Fruit fly (Drosophila melanogaster) whole organism, prepupa: ENCODE results near the gene CG5958.

Experiments
- Blimp-1 ChIP-seq: fragments of 200-800 bp; sonication (Bioruptor generic); optimal IDR thresholded peaks from 3 replicates; lab custom pipeline; 2017; ENCODE audit warnings: missing biosample characterization, missing genetic modification characterization, mild to moderate bottlenecking, moderate library complexity, missing genetic modification reagents
- CG10631 ChIP-seq: fragments of 200-800 bp; sonication (Bioruptor generic); optimal IDR thresholded peaks from 2 replicates; lab custom pipeline; 2016; ENCODE audit warnings: missing biosample characterization, missing genetic modification characterization
- CG10669 ChIP-seq: fragments of 200-800 bp; sonication (Bioruptor generic); optimal IDR thresholded peaks from 3 replicates; lab custom pipeline; 2018; ENCODE audit warnings: missing biosample characterization, mild to moderate bottlenecking, missing genetic modification characterization, moderate library complexity
- CG11762 ChIP-seq: fragments of 200-800 bp; sonication (Bioruptor generic); optimal IDR thresholded peaks from 3 replicates; lab custom pipeline; 2016; ENCODE audit warnings: missing biosample characterization, missing genetic modification characterization; ENCODE audit not compliant: insufficient read depth
- CG11902 ChIP-seq: fragments of 200-800 bp; sonication (Bioruptor generic); optimal IDR thresholded peaks from 3 replicates; lab custom pipeline; 2016; ENCODE audit warnings: missing biosample characterization, missing genetic modification characterization
- CG15336 ChIP-seq: fragments of 200-800 bp; sonication (Bioruptor generic); IDR thresholded peaks from 2 replicates; pipeline ENCODE4 v1.3.6; 2022; ENCODE audit warnings: missing biosample characterization, missing genetic modification characterization
- CG16779 ChIP-seq: fragments of 200-800 bp; sonication (Bioruptor generic); optimal IDR thresholded peaks from 3 replicates; lab custom pipeline; 2017; ENCODE audit warnings: missing biosample characterization, mild to moderate bottlenecking, missing genetic modification characterization
- CG3032 ChIP-seq: fragments of 200-800 bp; optimal IDR thresholded peaks from 2 replicates; lab custom pipeline; 2019; ENCODE audit warnings: missing biosample characterization, mild to moderate bottlenecking, missing genetic modification characterization, moderate library complexity
- CG31627 ChIP-seq: fragments of 200-800 bp; sonication (Bioruptor generic); optimal IDR thresholded peaks from 3 replicates; lab custom pipeline; 2016; ENCODE audit warnings: missing biosample characterization, missing genetic modification characterization
- CG3919 ChIP-seq: fragments of 200-800 bp; sonication (Bioruptor generic); optimal IDR thresholded peaks from 3 replicates; lab custom pipeline; 2016; ENCODE audit warnings: missing biosample characterization, missing genetic modification characterization
- CG4318 ChIP-seq: fragments of 200-800 bp; sonication (Bioruptor generic); optimal IDR thresholded peaks from 3 replicates; lab custom pipeline; 2017; ENCODE audit warnings: missing biosample characterization, mild to moderate bottlenecking, missing genetic modification characterization
- CG6163 ChIP-seq: fragments of 200-800 bp; sonication (Bioruptor generic); IDR thresholded peaks from 3 replicates; pipeline ENCODE4 v1.3.6; 2022; ENCODE audit warnings: missing biosample characterization, missing genetic modification characterization
- CG6276 ChIP-seq: fragments of 200-800 bp; sonication (Bioruptor generic); optimal IDR thresholded peaks from 2 replicates; lab custom pipeline; 2017; ENCODE audit warnings: missing biosample characterization, mild to moderate bottlenecking, missing genetic modification characterization
- CG6792 ChIP-seq: fragments of 200-800 bp; sonication (Bioruptor generic); optimal IDR thresholded peaks from 3 replicates; lab custom pipeline; 2016; ENCODE audit warnings: missing biosample characterization, missing genetic modification characterization
- CG6808 ChIP-seq: fragments of 200-800 bp; sonication (Bioruptor generic); optimal IDR thresholded peaks from 3 replicates; lab custom pipeline; 2017; ENCODE audit warnings: missing biosample characterization, missing genetic modification characterization, mild to moderate bottlenecking, moderate library complexity, missing genetic modification reagents
- CG6854 ChIP-seq: fragments of 200-800 bp; sonication (Bioruptor generic); optimal IDR thresholded peaks from 2 replicates; lab custom pipeline; 2017; ENCODE audit warnings: missing biosample characterization, mild to moderate bottlenecking, missing genetic modification characterization
- CG8632 ChIP-seq: fragments of 200-800 bp; sonication (Bioruptor generic); optimal IDR thresholded peaks from 3 replicates; lab custom pipeline; 2016; ENCODE audit warnings: missing biosample characterization, missing genetic modification characterization
- Eip75B ChIP-seq: fragments of 200-800 bp; sonication (Bioruptor generic); optimal IDR thresholded peaks from 3 replicates; lab custom pipeline; 2016; ENCODE audit warnings: missing biosample characterization, missing genetic modification characterization
- Eip78C ChIP-seq: fragments of 200-800 bp; sonication (Bioruptor generic); peaks from one replicate; lab custom pipeline; 2016; ENCODE audit warnings: missing biosample characterization, missing genetic modification characterization
- Eip93F ChIP-seq: fragments of 200-800 bp; sonication (Bioruptor generic); optimal IDR thresholded peaks from 2 replicates; lab custom pipeline; 2016; ENCODE audit warnings: missing biosample characterization, mild to moderate bottlenecking, missing genetic modification characterization
- Ets21C ChIP-seq: fragments of 200-800 bp; sonication (Bioruptor generic); optimal IDR thresholded peaks from 3 replicates; lab custom pipeline; 2016; ENCODE audit warnings: missing biosample characterization, missing genetic modification characterization
- Ets96B ChIP-seq: fragments of 200-800 bp; optimal IDR thresholded peaks from 2 replicates; lab custom pipeline; 2019; ENCODE audit warnings: missing biosample characterization, mild to moderate bottlenecking, missing genetic modification characterization, moderate library complexity
- Gug ChIP-seq: fragments of 200-800 bp; sonication (Bioruptor generic); IDR thresholded peaks from 2 replicates; pipeline ENCODE4 v1.3.6; 2022; ENCODE audit warnings: missing biosample characterization, missing genetic modification characterization
- Hr38 ChIP-seq: sonication (Bioruptor generic); optimal IDR thresholded peaks from 2 replicates; lab custom pipeline; 2016; ENCODE audit warnings: missing biosample characterization, missing genetic modification characterization
- Hr4 ChIP-seq: fragments of 200-800 bp; sonication (Bioruptor generic); optimal IDR thresholded peaks from 3 replicates; lab custom pipeline; 2016; ENCODE audit warnings: missing biosample characterization, missing genetic modification characterization
- Lpt ChIP-seq: fragments of 200-800 bp; sonication (Bioruptor generic); optimal IDR thresholded peaks from 3 replicates; lab custom pipeline; 2016; ENCODE audit warnings: missing biosample characterization, missing genetic modification characterization
- Met ChIP-seq: fragments of 200-800 bp; sonication (Bioruptor generic); optimal IDR thresholded peaks from 3 replicates; lab custom pipeline; 2016; ENCODE audit warnings: missing biosample characterization, missing genetic modification characterization
- OdsH ChIP-seq: fragments of 200-800 bp; sonication (Bioruptor generic); optimal IDR thresholded peaks from 3 replicates; lab custom pipeline; 2016; ENCODE audit warnings: missing biosample characterization, missing genetic modification characterization
- Sox102F ChIP-seq: fragments of 200-800 bp; sonication (Bioruptor generic); optimal IDR thresholded peaks from 2 replicates; lab custom pipeline; 2016; ENCODE audit warnings: missing biosample characterization, mild to moderate bottlenecking, missing genetic modification characterization
- Sox15 ChIP-seq: fragments of 200-800 bp; sonication (Bioruptor generic); optimal IDR thresholded peaks from 3 replicates; lab custom pipeline; 2016; ENCODE audit warnings: missing biosample characterization, missing genetic modification characterization
- acj6 ChIP-seq: fragments of 200-800 bp; sonication (Bioruptor generic); optimal IDR thresholded peaks from 3 replicates; lab custom pipeline; 2016; ENCODE audit warnings: missing biosample characterization, missing genetic modification characterization
- cyc ChIP-seq: fragments of 200-800 bp; sonication (Bioruptor generic); optimal IDR thresholded peaks from 3 replicates; lab custom pipeline; 2016; ENCODE audit warnings: missing biosample characterization, missing genetic modification characterization
- dac ChIP-seq: fragments of 200-800 bp; sonication (Bioruptor generic); optimal IDR thresholded peaks from 2 replicates; lab custom pipeline; 2017; ENCODE audit warnings: missing biosample characterization, mild to moderate bottlenecking, missing genetic modification characterization
- eg ChIP-seq: fragments of 200-800 bp; sonication (Bioruptor generic); IDR thresholded peaks from 3 replicates; pipeline ENCODE4 v1.3.6; 2022; ENCODE audit warnings: missing biosample characterization, missing genetic modification characterization
- esn ChIP-seq: fragments of 200-800 bp; sonication (Bioruptor generic); optimal IDR thresholded peaks from 2 replicates; lab custom pipeline; 2016; ENCODE audit warnings: missing biosample characterization, mild to moderate bottlenecking, missing genetic modification characterization, moderate library complexity
- fd59A ChIP-seq: fragments of 200-800 bp; sonication (Bioruptor generic); optimal IDR thresholded peaks from 2 replicates; lab custom pipeline; 2017; ENCODE audit warnings: missing biosample characterization, mild to moderate bottlenecking, missing genetic modification characterization, missing genetic modification reagents
- fd85E ChIP-seq: fragments of 200-800 bp; sonication (Bioruptor generic); optimal IDR thresholded peaks from 3 replicates; lab custom pipeline; 2016; ENCODE audit warnings: missing biosample characterization, missing genetic modification characterization
- fkh ChIP-seq: fragments of 200-800 bp; sonication (Bioruptor generic); optimal IDR thresholded peaks from 3 replicates; lab custom pipeline; 2017; ENCODE audit warnings: missing biosample characterization, mild to moderate bottlenecking, missing genetic modification characterization, moderate library complexity
- lz ChIP-seq: fragments of 200-800 bp; sonication (Bioruptor generic); optimal IDR thresholded peaks from 3 replicates; lab custom pipeline; 2016; ENCODE audit warnings: missing biosample characterization, missing genetic modification characterization
- net ChIP-seq: fragments of 200-800 bp; sonication (Bioruptor generic); optimal IDR thresholded peaks from 3 replicates; lab custom pipeline; 2016; ENCODE audit warnings: missing biosample characterization, missing genetic modification characterization
- pdm3 ChIP-seq: fragments of 200-800 bp; sonication (Bioruptor generic); optimal IDR thresholded peaks from 3 replicates; lab custom pipeline; 2016; ENCODE audit warnings: missing biosample characterization, missing genetic modification characterization
- salr ChIP-seq, 2 experiments: fragments of 200-800 bp; sonication (Bioruptor generic); optimal IDR thresholded peaks; 3 replicates each; lab custom pipeline; 2016 to 2018; ENCODE audit warnings: missing biosample characterization in 2 of 2, missing genetic modification characterization in 2 of 2, mild to moderate bottlenecking in 1 of 2
- spab ChIP-seq: fragments of 200-800 bp; sonication (Bioruptor generic); optimal IDR thresholded peaks from 2 replicates; lab custom pipeline; 2017; ENCODE audit warnings: missing biosample characterization, mild to moderate bottlenecking, missing genetic modification characterization, missing genetic modification reagents
- ss ChIP-seq, 2 experiments: fragments of 200-800 bp; sonication (Bioruptor generic); optimal IDR thresholded peaks; 2 replicates in 1 of 2; 3 replicates in 1 of 2; lab custom pipeline; 2017 to 2018; ENCODE audit warnings: mild to moderate bottlenecking in 2 of 2, missing biosample characterization in 2 of 2, missing genetic modification characterization in 2 of 2, moderate library complexity in 1 of 2
- svp ChIP-seq: fragments of 200-800 bp; sonication (Bioruptor generic); peaks from one replicate; lab custom pipeline; 2016; ENCODE audit warnings: missing biosample characterization, missing genetic modification characterization
- topi ChIP-seq: fragments of 200-800 bp; sonication (Bioruptor generic); optimal IDR thresholded peaks from 3 replicates; lab custom pipeline; 2016; ENCODE audit warnings: missing biosample characterization, missing genetic modification characterization
- vri ChIP-seq: fragments of 200-800 bp; sonication (Bioruptor generic); optimal IDR thresholded peaks from 3 replicates; lab custom pipeline; 2016; ENCODE audit warnings: missing biosample characterization, mild to moderate bottlenecking, missing genetic modification characterization

CG5958 gene

DNA sequence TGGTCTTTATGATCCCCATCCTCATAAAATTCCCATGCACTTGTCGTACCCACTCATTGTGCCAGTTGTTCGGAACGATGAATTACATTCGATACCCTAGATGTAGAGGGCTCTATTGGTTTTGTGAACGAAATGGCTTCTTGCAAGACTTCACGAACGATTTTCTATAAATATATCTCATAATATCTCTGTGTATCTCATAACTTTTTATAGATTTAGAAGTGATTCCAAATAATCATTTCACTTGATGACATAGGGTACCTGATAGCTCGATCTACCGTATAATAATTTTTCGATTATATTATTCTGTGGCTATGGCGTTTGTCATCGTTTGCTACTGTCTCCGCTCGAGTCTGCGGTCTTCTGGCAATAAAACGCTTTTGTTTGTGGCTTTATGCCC lies 36.4 kb downstream of the CG5958 start (continued):
- TF ChIP-seq Eip93F: no peak
- peak; percentile 76 for TF ChIP-seq esn (GFP tag; lab: Kevin White, UChicago)
- TF ChIP-seq Ets21C (GFP tag; lab: Kevin White, UChicago): peak; percentile 53
- peak; percentile 62 for TF ChIP-seq CG3919 (GFP tag; lab: Kevin White, UChicago)
- no peak for TF ChIP-seq fkh (GFP tag; lab: Kevin White, UChicago)
- TF ChIP-seq Eip78C (GFP tag; lab: Kevin White, UChicago): peak; percentile 87
- TF ChIP-seq Gug (GFP tag; lab: Robert Waterston, UW): peak; percentile 74
- peak; percentile 52; the same call in 1 of the 2 replicates for TF ChIP-seq CG15336
- TF ChIP-seq spab (GFP tag; lab: Kevin White, UChicago): peak; percentile 74
- TF ChIP-seq ss (GFP tag; optimal IDR thresholded peaks at IDR 0.05; lab: Kevin White, UChicago): peak; percentile 16 to 61
- peak; percentile 72 for TF ChIP-seq Met (GFP tag; lab: Kevin White, UChicago)
- peak; percentile 58 for TF ChIP-seq Sox15
- peak; percentile 72 for TF ChIP-seq CG31627
- peak; percentile 37 to 47 for TF ChIP-seq salr (GFP tag; optimal IDR thresholded peaks at IDR 0.05; lab: Kevin White, UChicago)
- peak; percentile 67 for TF ChIP-seq CG11762 (GFP tag; lab: Kevin White, UChicago)
- TF ChIP-seq acj6 (GFP tag; lab: Kevin White, UChicago): peak; percentile 70
- TF ChIP-seq CG3032 (tag; lab: Kevin White, UChicago): peak; percentile 81
- peak; percentile 74 for TF ChIP-seq Ets96B (tag; lab: Kevin White, UChicago)
- peak; percentile 20 for TF ChIP-seq Lpt (GFP tag; lab: Kevin White, UChicago)
- peak; percentile 59 for TF ChIP-seq CG6792 (GFP tag; lab: Kevin White, UChicago)
- TF ChIP-seq CG10631 (GFP tag; lab: Kevin White, UChicago): peak; percentile 65
- peak; percentile 23 for TF ChIP-seq fd59A
- TF ChIP-seq vri: peak; percentile 47
- peak; percentile 86 for TF ChIP-seq CG10669 (GFP tag; lab: Kevin White, UChicago)
- peak; percentile 72 for TF ChIP-seq lz (GFP tag; lab: Kevin White, UChicago)
- no peak for TF ChIP-seq Hr38 (GFP tag; lab: Kevin White, UChicago)
- TF ChIP-seq OdsH (GFP tag; lab: Kevin White, UChicago): peak; percentile 75
- TF ChIP-seq CG4318 (GFP tag; lab: Kevin White, UChicago): peak; percentile 33
- peak; percentile 66 for TF ChIP-seq topi (GFP tag; lab: Kevin White, UChicago)
- TF ChIP-seq Eip75B: peak; percentile 83
- no peak for TF ChIP-seq dac (GFP tag; lab: Kevin White, UChicago)
- TF ChIP-seq CG11902 (GFP tag; lab: Kevin White, UChicago): peak; percentile 53
- peak; percentile 88 for TF ChIP-seq svp
- peak; percentile 44 for TF ChIP-seq CG16779 (tag; lab: Kevin White, UChicago)
- peak; percentile 66 for TF ChIP-seq Hr4 (GFP tag; lab: Kevin White, UChicago)

DNA sequence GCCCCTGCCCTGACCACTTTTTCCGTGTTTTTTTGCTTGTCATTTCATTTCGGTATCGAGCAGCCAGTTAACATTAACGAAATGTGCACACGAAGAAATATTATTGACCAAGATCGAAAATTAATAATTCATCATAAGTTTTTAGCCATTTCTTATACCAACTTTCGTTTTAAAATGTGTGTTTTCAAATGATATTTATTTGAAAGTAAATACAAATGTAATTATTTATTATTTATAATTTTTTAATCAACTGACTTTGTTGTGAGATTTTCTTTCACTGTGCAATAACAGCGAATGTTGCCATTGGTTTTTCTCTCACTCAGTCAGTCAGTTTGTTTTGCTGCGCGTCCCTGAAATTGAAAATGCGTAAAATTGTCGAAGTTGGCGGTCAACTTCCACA lies 37.5 kb downstream of the CG5958 start:
- peak; percentile 53 for TF ChIP-seq CG8632 (GFP tag; lab: Kevin White, UChicago)
- TF ChIP-seq OdsH (GFP tag; lab: Kevin White, UChicago): peak; percentile 45
- peak; percentile 84 for TF ChIP-seq Eip78C (GFP tag; lab: Kevin White, UChicago)
- no peak for TF ChIP-seq fd85E (GFP tag; lab: Kevin White, UChicago)
- TF ChIP-seq topi (GFP tag; lab: Kevin White, UChicago): peak; percentile 6
- TF ChIP-seq CG6276 (GFP tag; lab: Kevin White, UChicago): no peak
- TF ChIP-seq vri: no peak
- TF ChIP-seq eg (GFP tag; lab: Robert Waterston, UW): peak; percentile 22; the same call in 1 of the 3 replicates
- no peak for TF ChIP-seq dac (GFP tag; lab: Kevin White, UChicago)
- no peak for TF ChIP-seq spab (GFP tag; lab: Kevin White, UChicago)
- peak; percentile 43 for TF ChIP-seq CG3919 (GFP tag; lab: Kevin White, UChicago)
- TF ChIP-seq CG6792 (GFP tag; lab: Kevin White, UChicago): peak; percentile 33
- no peak for TF ChIP-seq Eip75B
- TF ChIP-seq cyc (GFP tag; lab: Kevin White, UChicago): peak; percentile 26
- no peak for TF ChIP-seq CG6854 (GFP tag; lab: Kevin White, UChicago)
- peak; percentile 20 for TF ChIP-seq Sox102F (GFP tag; lab: Kevin White, UChicago)
- no peak for TF ChIP-seq Gug (GFP tag; lab: Robert Waterston, UW)
- peak; percentile 20 for TF ChIP-seq Met (GFP tag; lab: Kevin White, UChicago)
- no peak for TF ChIP-seq CG10669 (GFP tag; lab: Kevin White, UChicago)
- TF ChIP-seq acj6 (GFP tag; lab: Kevin White, UChicago): peak; percentile 45
- no peak for TF ChIP-seq salr (GFP tag; optimal IDR thresholded peaks at IDR 0.05; lab: Kevin White, UChicago)
- TF ChIP-seq lz (GFP tag; lab: Kevin White, UChicago): peak; percentile 2
- TF ChIP-seq CG11902 (GFP tag; lab: Kevin White, UChicago): no peak
- TF ChIP-seq CG15336: peak; percentile 66
- no peak for TF ChIP-seq CG6163
- TF ChIP-seq net (GFP tag; lab: Kevin White, UChicago): no peak
- TF ChIP-seq pdm3 (GFP tag; lab: Kevin White, UChicago): peak; percentile 21
- TF ChIP-seq esn (GFP tag; lab: Kevin White, UChicago): peak; percentile 38
- TF ChIP-seq Blimp-1 (GFP tag; lab: Kevin White, UChicago): no peak
- peak; percentile 42 for TF ChIP-seq Hr4 (GFP tag; lab: Kevin White, UChicago)
- peak in 1 of 2 experiments; percentile 6 for TF ChIP-seq ss (GFP tag; optimal IDR thresholded peaks at IDR 0.05; lab: Kevin White, UChicago)
- no peak for TF ChIP-seq CG6808 (GFP tag; lab: Kevin White, UChicago)
- TF ChIP-seq Ets96B (tag; lab: Kevin White, UChicago): peak; percentile 6
